Fruit fly (Drosophila melanogaster): Measurements from ENCODE around the gene CG2126.
A peak's percentile ranks its signal among the peaks of the same experiment; 100 is the strongest.

The CG2126 gene

DNA sequence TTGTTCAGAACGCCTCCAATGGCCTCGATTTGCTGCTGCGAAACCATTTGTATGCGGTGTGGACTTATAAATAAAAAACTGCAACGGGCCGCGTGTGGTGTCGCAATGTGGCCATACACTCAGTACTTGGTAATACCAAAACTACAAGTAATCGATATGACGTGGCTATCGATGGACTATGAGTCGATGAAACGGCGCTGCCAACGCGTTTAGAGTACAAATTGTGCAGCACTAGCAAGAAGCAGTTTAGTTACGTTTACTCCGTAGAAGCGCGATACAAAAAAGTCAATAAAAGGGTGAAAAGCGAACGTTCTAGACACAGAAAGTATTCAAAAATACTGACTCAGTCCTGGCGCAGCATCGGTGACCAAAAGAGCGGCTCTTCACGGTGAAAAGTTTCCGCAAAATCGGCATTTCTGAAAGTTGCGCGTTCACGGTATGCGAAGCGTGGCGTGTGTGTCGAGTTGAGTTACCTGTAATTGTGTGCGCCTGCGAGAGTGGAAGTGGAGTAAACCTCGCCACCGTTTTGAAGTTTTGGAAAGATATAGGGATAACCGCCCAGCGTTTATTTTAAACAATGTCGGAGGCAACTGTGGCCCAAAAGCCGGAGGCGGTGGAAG lies 28.9 kb downstream of the CG2126 start, which contains the start of the genes nero and CG1910 (continued):
- TF ChIP-seq dmrt11E (tag; optimal IDR thresholded peaks at IDR 0.05): no peak
- no peak for TF ChIP-seq sima (GFP tag; optimal IDR thresholded peaks at IDR 0.05)
- TF ChIP-seq Hsf (GFP tag; optimal IDR thresholded peaks at IDR 0.05): peak; percentile 30
- peak; percentile 17 for TF ChIP-seq YL-1 (GFP tag; optimal IDR thresholded peaks at IDR 0.05)
- TF ChIP-seq CHES-1-like (GFP tag; optimal IDR thresholded peaks at IDR 0.05): peak; percentile 69
- TF ChIP-seq CG14710 (tag; optimal IDR thresholded peaks at IDR 0.05): peak; percentile 43
- TF ChIP-seq CG1603 (tag; optimal IDR thresholded peaks at IDR 0.05): peak; percentile 74
- TF ChIP-seq CG10565 (GFP tag; optimal IDR thresholded peaks at IDR 0.05): no peak
- no peak for TF ChIP-seq pros (GFP tag; optimal IDR thresholded peaks at IDR 0.05)
- TF ChIP-seq jing (GFP tag; optimal IDR thresholded peaks at IDR 0.05): no peak
- TF ChIP-seq Sin3A (optimal IDR thresholded peaks at IDR 0.05): peak; percentile 76
- no peak for TF ChIP-seq CG4360 (GFP tag; IDR thresholded peaks at IDR 0.05)
- TF ChIP-seq CG11696 (GFP tag; IDR thresholded peaks at IDR 0.05): no peak
- TF ChIP-seq Dip3 (GFP tag; optimal IDR thresholded peaks at IDR 0.05): no peak
- no peak for TF ChIP-seq Chrac-16 (GFP tag; optimal IDR thresholded peaks at IDR 0.05)
- no peak for TF ChIP-seq CG6765 (GFP tag; optimal IDR thresholded peaks at IDR 0.05)
- TF ChIP-seq pb (GFP tag; optimal IDR thresholded peaks at IDR 0.05): no peak
- TF ChIP-seq Ravus (GFP tag; IDR thresholded peaks at IDR 0.05): no peak
- TF ChIP-seq CG11695 (GFP tag; IDR thresholded peaks at IDR 0.05): no peak
- peak; percentile 78 for TF ChIP-seq CG15514 (GFP tag; optimal IDR thresholded peaks at IDR 0.05)
- TF ChIP-seq zfh2 (GFP tag; optimal IDR thresholded peaks at IDR 0.05): no peak
- no peak for TF ChIP-seq Doc3 (GFP tag; IDR thresholded peaks at IDR 0.05; ENCODE audit: partially characterized antibody)
- no peak for TF ChIP-seq mam (GFP tag; optimal IDR thresholded peaks at IDR 0.05)
- TF ChIP-seq CG18619 (GFP tag; optimal IDR thresholded peaks at IDR 0.05): no peak
- TF ChIP-seq eyg (GFP tag; optimal IDR thresholded peaks at IDR 0.05): no peak
- no peak for TF ChIP-seq Fer3 (tag; optimal IDR thresholded peaks at IDR 0.05)
- TF ChIP-seq CG1233 (GFP tag; optimal IDR thresholded peaks at IDR 0.05): peak; percentile 29
- no peak for TF ChIP-seq otp (GFP tag; IDR thresholded peaks at IDR 0.05)
- no peak for TF ChIP-seq B-H1 (GFP tag; IDR thresholded peaks at IDR 0.05)
- TF ChIP-seq HLH3B (GFP tag; IDR thresholded peaks at IDR 0.05): no peak
- TF ChIP-seq CG8944 (GFP tag; optimal IDR thresholded peaks at IDR 0.05): no peak
- peak; percentile 95 for TF ChIP-seq pzg (GFP tag; optimal IDR thresholded peaks at IDR 0.05)
- no peak for TF ChIP-seq br (optimal IDR thresholded peaks at IDR 0.05)
- TF ChIP-seq CG13775 (GFP tag; optimal IDR thresholded peaks at IDR 0.05): no peak
- TF ChIP-seq CG9437 (GFP tag; optimal IDR thresholded peaks at IDR 0.05): peak; percentile 96
- TF ChIP-seq CG33557 (GFP tag; optimal IDR thresholded peaks at IDR 0.05): no peak
- TF ChIP-seq ac (GFP tag; optimal IDR thresholded peaks at IDR 0.05): no peak
- TF ChIP-seq CG13123 (GFP tag; optimal IDR thresholded peaks at IDR 0.05): no peak
- TF ChIP-seq corto (GFP tag; optimal IDR thresholded peaks at IDR 0.05): no peak
- TF ChIP-seq zfh1 (GFP tag; IDR thresholded peaks at IDR 0.05): no peak
- TF ChIP-seq Hmx (GFP tag; optimal IDR thresholded peaks at IDR 0.05): no peak
- TF ChIP-seq CG13624 (GFP tag; optimal IDR thresholded peaks at IDR 0.05): no peak
- TF ChIP-seq ase (GFP tag; IDR thresholded peaks at IDR 0.05): no peak
- no peak for TF ChIP-seq Lim3 (GFP tag; IDR thresholded peaks at IDR 0.05)
- TF ChIP-seq Fer2 (tag; optimal IDR thresholded peaks at IDR 0.05): no peak
- no peak for TF ChIP-seq tup (GFP tag; optimal IDR thresholded peaks at IDR 0.05)
- no peak for TF ChIP-seq CG11504 (tag; optimal IDR thresholded peaks at IDR 0.05)
- TF ChIP-seq Ada2b (GFP tag; IDR thresholded peaks at IDR 0.05): no peak
- TF ChIP-seq gsb (GFP tag; IDR thresholded peaks at IDR 0.05): no peak
- peak; percentile 10 for TF ChIP-seq CG5245 (GFP tag; optimal IDR thresholded peaks at IDR 0.05)
- no peak for TF ChIP-seq TFAM (GFP tag; optimal IDR thresholded peaks at IDR 0.05)
- no peak for TF ChIP-seq CG11093 (GFP tag; IDR thresholded peaks at IDR 0.05)

Data from whole organism, embryonic.